Fruit fly (Drosophila melanogaster) whole organism: ENCODE measurements around the gene Sym.

Experiments
- Dll ChIP-seq: fragments of >200 bp; optimal IDR thresholded peaks from 2 replicates; lab custom pipeline; 2017
- pan ChIP-seq: fragments of >200 bp; optimal IDR thresholded peaks from 2 replicates; lab custom pipeline; 2017

dm6 chr3R:5689626-5690025 is 52.6 kb downstream of the Sym start:
- TF ChIP-seq Dll (no peak), pan (lab: Kevin White, UChicago) (no peak)
